Worm (Caenorhabditis elegans) whole organism, L2 larva: ENCODE results near the gene Y7A5A.9.
A peak's percentile ranks its signal among the peaks of the same experiment; 100 is the strongest.

Source experiments
- C34F6.9 ChIP-seq: fragments of 150-350 bp; optimal IDR thresholded peaks from 2 replicates; lab custom pipeline; 2014; ENCODE audit warnings: missing biosample characterization, missing genetic modification characterization
- F13H6.1 ChIP-seq: sonication (generic microtip); optimal IDR thresholded peaks from 2 replicates; lab custom pipeline; 2016; ENCODE audit warnings: missing genetic modification characterization, missing compliant biosample characterization
- R02D3.7 ChIP-seq: fragments of 150-350 bp; optimal IDR thresholded peaks from 2 replicates; lab custom pipeline; 2014; ENCODE audit warnings: missing biosample characterization, missing genetic modification characterization
- Y55F3AM.14 ChIP-seq: fragments of 200-800 bp; sonication (Bioruptor generic); optimal IDR thresholded peaks from 2 replicates; lab custom pipeline; 2018; ENCODE audit warnings: mild to moderate bottlenecking, missing genetic modification characterization, missing compliant biosample characterization
- ZK546.5 ChIP-seq: sonication (generic microtip); optimal IDR thresholded peaks from 2 replicates; lab custom pipeline; 2017; ENCODE audit warnings: missing biosample characterization, missing genetic modification characterization
- ama-1 ChIP-seq: fragments of 150-350 bp; optimal IDR thresholded peaks from 2 replicates; lab custom pipeline; 2018; ENCODE audit warnings: inconsistent platforms
- blmp-1 ChIP-seq: sonication (generic microtip); optimal IDR thresholded peaks from 2 replicates; lab custom pipeline; 2017; ENCODE audit warnings: missing genetic modification characterization, mild to moderate bottlenecking, missing compliant biosample characterization, antibody characterized with exemption, moderate library complexity; ENCODE audit not compliant: insufficient read depth
- ceh-16 ChIP-seq: fragments of 150-350 bp; optimal IDR thresholded peaks from 2 replicates; lab custom pipeline; 2014; ENCODE audit warnings: missing biosample characterization, missing genetic modification characterization
- crh-2 ChIP-seq: sonication (generic microtip); optimal IDR thresholded peaks from 2 replicates; lab custom pipeline; 2017; ENCODE audit warnings: missing biosample characterization, missing genetic modification characterization
- egl-27 ChIP-seq: sonication (generic microtip); optimal IDR thresholded peaks from 3 replicates; lab custom pipeline; 2017; ENCODE audit warnings: missing biosample characterization, missing genetic modification reagents, missing genetic modification characterization
- elt-1 ChIP-seq: fragments of 150-350 bp; optimal IDR thresholded peaks from 2 replicates; lab custom pipeline; 2014; ENCODE audit warnings: missing biosample characterization, missing genetic modification characterization
- fos-1 ChIP-seq: fragments of 150-350 bp; optimal IDR thresholded peaks from 2 replicates; lab custom pipeline; 2014; ENCODE audit warnings: missing biosample characterization, missing genetic modification characterization
- gmeb-1 ChIP-seq: fragments of 150-350 bp; optimal IDR thresholded peaks from 2 replicates; lab custom pipeline; 2014; ENCODE audit warnings: missing biosample characterization, missing genetic modification characterization
- lin-11 ChIP-seq: fragments of 150-350 bp; sonication (generic microtip); optimal IDR thresholded peaks from 2 replicates; lab custom pipeline; 2014; ENCODE audit warnings: missing biosample characterization, missing genetic modification characterization, inconsistent platforms, mixed read lengths
- lin-13 ChIP-seq: fragments of 150-350 bp; optimal IDR thresholded peaks from 2 replicates; lab custom pipeline; 2014; ENCODE audit warnings: missing biosample characterization, missing genetic modification reagents, missing genetic modification characterization
- lsy-2 ChIP-seq, 2 experiments: fragments of 150-350 bp in 1 of 2; sonication (generic microtip) in 1 of 2; optimal IDR thresholded peaks; 2 replicates each; lab custom pipeline; 2014 to 2017; ENCODE audit warnings: missing biosample characterization in 2 of 2, missing genetic modification characterization in 2 of 2
- mab-5 ChIP-seq: fragments of 150-350 bp; optimal IDR thresholded peaks from 2 replicates; lab custom pipeline; 2014; ENCODE audit warnings: missing biosample characterization, missing genetic modification characterization
- mdl-1 ChIP-seq, 2 experiments: fragments of 150-350 bp in 1 of 2; sonication (generic microtip) in 1 of 2; optimal IDR thresholded peaks; 2 replicates each; lab custom pipeline; 2017; ENCODE audit warnings: missing biosample characterization in 2 of 2, missing genetic modification characterization in 2 of 2
- nhr-11 ChIP-seq: fragments of 150-350 bp; optimal IDR thresholded peaks from 2 replicates; lab custom pipeline; 2014; ENCODE audit warnings: missing biosample characterization, missing genetic modification characterization
- nhr-12 ChIP-seq: fragments of 150-350 bp; optimal IDR thresholded peaks from 2 replicates; lab custom pipeline; 2014; ENCODE audit warnings: missing biosample characterization, missing genetic modification characterization
- nhr-129 ChIP-seq: fragments of 150-350 bp; optimal IDR thresholded peaks from 2 replicates; lab custom pipeline; 2014; ENCODE audit warnings: missing biosample characterization, missing genetic modification characterization
- nhr-21 ChIP-seq: fragments of 150-350 bp; optimal IDR thresholded peaks from 2 replicates; lab custom pipeline; 2014; ENCODE audit warnings: missing biosample characterization, missing genetic modification characterization
- nhr-237 ChIP-seq: fragments of 150-350 bp; optimal IDR thresholded peaks from 2 replicates; lab custom pipeline; 2014; ENCODE audit warnings: missing biosample characterization, missing genetic modification characterization
- nhr-25 ChIP-seq: fragments of 150-350 bp; sonication (generic microtip); optimal IDR thresholded peaks from 3 replicates; lab custom pipeline; 2014; ENCODE audit warnings: missing biosample characterization, missing genetic modification characterization
- nhr-6 ChIP-seq: fragments of 150-350 bp; optimal IDR thresholded peaks from 2 replicates; lab custom pipeline; 2014; ENCODE audit warnings: missing biosample characterization, missing genetic modification characterization
- nhr-77 ChIP-seq: fragments of 150-350 bp; optimal IDR thresholded peaks from 2 replicates; lab custom pipeline; 2014; ENCODE audit warnings: missing biosample characterization, missing genetic modification characterization
- sem-4 ChIP-seq: fragments of 150-350 bp; optimal IDR thresholded peaks from 2 replicates; lab custom pipeline; 2014; ENCODE audit warnings: missing biosample characterization, missing genetic modification reagents, missing genetic modification characterization
- skn-1 ChIP-seq: sonication (generic microtip); optimal IDR thresholded peaks from 2 replicates; lab custom pipeline; 2017; ENCODE audit warnings: missing biosample characterization, missing genetic modification characterization
- sma-3 ChIP-seq: sonication (generic microtip); optimal IDR thresholded peaks from 2 replicates; lab custom pipeline; 2016; ENCODE audit warnings: missing genetic modification reagents, missing genetic modification characterization, missing compliant biosample characterization
- sma-9 ChIP-seq, 2 experiments: fragments of 150-350 bp in 1 of 2; sonication (generic microtip) in 1 of 2; optimal IDR thresholded peaks; 2 replicates each; lab custom pipeline; 2014 to 2016; ENCODE audit warnings: missing genetic modification characterization in 2 of 2, mild to moderate bottlenecking in 1 of 2, missing biosample characterization in 1 of 2, missing compliant biosample characterization in 1 of 2, missing genetic modification reagents in 1 of 2, moderate library complexity in 1 of 2
- snpc-4 ChIP-seq: fragments of 150-350 bp; optimal IDR thresholded peaks from 2 replicates; lab custom pipeline; 2014; ENCODE audit warnings: missing biosample characterization, missing genetic modification characterization
- unc-39 ChIP-seq: fragments of 150-350 bp; optimal IDR thresholded peaks from 2 replicates; lab custom pipeline; 2014; ENCODE audit warnings: missing biosample characterization, missing genetic modification characterization
- unc-55 ChIP-seq: fragments of 150-350 bp; sonication (generic microtip); optimal IDR thresholded peaks from 3 replicates; lab custom pipeline; 2014; ENCODE audit warnings: missing biosample characterization, missing genetic modification reagents, missing genetic modification characterization
- unc-62 ChIP-seq: fragments of 150-350 bp; optimal IDR thresholded peaks from 2 replicates; lab custom pipeline; 2014; ENCODE audit warnings: missing biosample characterization, missing genetic modification reagents, missing genetic modification characterization
- ztf-1 ChIP-seq: fragments of 200-800 bp; sonication (Bioruptor generic); conservative IDR thresholded peaks from 2 replicates; pipeline ENCODE4 v1.3.6; 2022; ENCODE audit warnings: missing genetic modification characterization, missing compliant biosample characterization
- ztf-4 ChIP-seq: fragments of 150-350 bp; optimal IDR thresholded peaks from 2 replicates; lab custom pipeline; 2014; ENCODE audit warnings: missing biosample characterization, missing genetic modification characterization

Gene Y7A5A.9

DNA sequence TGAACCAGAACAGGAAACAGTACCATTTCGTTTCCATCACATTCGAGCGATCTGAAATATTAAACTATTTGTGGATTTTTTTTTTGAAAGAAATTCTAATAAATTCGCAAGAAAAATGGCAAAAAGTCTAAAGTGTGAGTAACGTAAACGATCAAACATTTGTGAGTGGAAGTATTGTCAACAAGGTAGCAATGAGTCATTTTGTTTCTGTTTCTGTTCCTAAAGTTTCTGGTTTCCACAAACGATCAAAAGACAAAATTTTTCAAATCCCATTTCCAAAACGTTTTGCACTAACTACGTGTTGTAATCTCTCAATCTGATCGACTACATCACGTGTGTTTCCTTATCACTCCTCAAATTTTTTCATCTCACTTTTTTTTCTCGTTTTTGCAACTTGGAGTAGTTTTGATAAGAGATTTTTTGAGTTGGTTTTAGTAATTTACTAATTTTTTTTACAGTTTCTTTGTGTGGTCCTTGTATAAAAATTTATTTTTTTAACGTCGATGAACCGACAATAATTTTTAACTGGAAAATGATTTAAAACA, 20.6 kb downstream of the Y7A5A.9 start, which contains the start of gene F59F4.3:
Gene F59F4.3 (minus strand): TSS at position 51 of the 545 bp plus-strand sequence.
- peak; percentile 49 for TF ChIP-seq sma-9 (GFP tag; optimal IDR thresholded peaks at IDR 0.05; lab: Kevin White, UChicago)
- TF ChIP-seq sma-9 (tag; optimal IDR thresholded peaks at IDR 0.05; lab: Kevin White, UChicago) = no peak
- TF ChIP-seq crh-2 (tag; lab: Kevin White, UChicago) = peak; percentile 33
- TF ChIP-seq nhr-129 (tag; lab: Kevin White, UChicago) = no peak
- TF ChIP-seq blmp-1 = peak; percentile 4

DNA sequence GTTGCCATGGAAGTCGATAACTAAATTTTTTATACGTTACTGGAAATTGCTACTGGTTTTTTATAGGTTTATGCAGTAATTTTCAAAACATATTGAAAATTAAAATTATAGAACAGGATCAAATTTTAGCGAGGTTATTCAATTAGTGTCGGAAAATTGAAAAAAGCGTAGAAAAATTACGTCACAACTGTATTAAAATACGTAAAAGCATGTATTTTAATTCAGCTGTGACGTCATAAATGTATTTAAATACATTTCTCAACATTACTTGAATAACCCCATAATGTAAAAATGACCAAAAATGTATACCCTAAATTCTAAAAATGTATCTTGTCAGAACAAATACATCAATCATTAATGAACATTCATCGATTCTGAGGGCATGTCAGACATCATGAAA, 21.9 kb downstream of the Y7A5A.9 start:
- TF ChIP-seq F13H6.1 (tag; lab: Kevin White, UChicago) = no peak
- no peak for TF ChIP-seq gmeb-1
- TF ChIP-seq unc-39 (tag; lab: Kevin White, UChicago) = no peak
- no peak for TF ChIP-seq ztf-4 (tag; lab: Kevin White, UChicago)
- no peak for TF ChIP-seq lin-11
- TF ChIP-seq egl-27 (tag; lab: Kevin White, UChicago) = no peak
- no peak for TF ChIP-seq sem-4 (tag; lab: Kevin White, UChicago)
- no peak for TF ChIP-seq lsy-2 (tag; optimal IDR thresholded peaks at IDR 0.05; lab: Kevin White, UChicago)
- no peak for TF ChIP-seq Y55F3AM.14 (GFP tag; lab: Kevin White, UChicago)
- no peak for TF ChIP-seq C34F6.9
- TF ChIP-seq R02D3.7 (tag; lab: Kevin White, UChicago) = no peak
- TF ChIP-seq mab-5 = no peak
- no peak for TF ChIP-seq nhr-12 (tag; lab: Kevin White, UChicago)
- TF ChIP-seq unc-62 (GFP tag; lab: Kevin White, UChicago) = no peak
- no peak for TF ChIP-seq elt-1 (tag; lab: Kevin White, UChicago)
- TF ChIP-seq snpc-4 (tag; lab: Kevin White, UChicago) = no peak
- TF ChIP-seq skn-1 (tag; lab: Kevin White, UChicago) = no peak

DNA sequence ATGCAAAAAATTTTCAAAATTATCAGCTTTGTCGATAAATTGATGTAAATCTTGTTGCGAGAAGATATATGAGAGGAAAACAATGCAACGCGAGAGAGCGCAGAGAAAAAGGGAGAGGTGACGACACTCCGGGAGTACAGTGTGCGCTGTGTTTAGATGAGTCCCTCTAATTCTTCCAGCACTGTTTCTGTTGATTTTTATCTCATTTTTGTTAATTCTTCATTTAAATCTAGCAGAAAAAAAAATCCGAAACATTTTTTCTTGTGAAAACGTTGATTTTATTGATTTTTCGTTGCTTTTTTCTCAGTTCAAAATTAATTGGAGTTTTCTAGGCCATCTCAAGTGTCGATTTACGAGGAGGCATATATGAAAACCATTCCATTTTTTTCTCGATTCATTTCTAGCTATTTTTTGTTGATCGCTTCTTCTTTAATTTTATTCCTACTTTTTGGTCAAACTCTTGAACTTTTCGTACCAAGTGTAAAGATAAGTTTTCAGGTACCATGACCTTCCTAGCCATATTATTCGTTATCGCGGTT, 22.5 kb downstream of the Y7A5A.9 start, which contains the start of gene acl-1:
Gene acl-1 (plus strand): TSS at position 489 of the 539 bp plus-strand sequence.
- TF ChIP-seq ZK546.5 (tag; lab: Kevin White, UChicago) (no peak), F13H6.1 (tag; lab: Kevin White, UChicago) (peak; percentile 85), Y55F3AM.14 (GFP tag; lab: Kevin White, UChicago) (peak; percentile 33), egl-27 (tag; lab: Kevin White, UChicago) (no peak), fos-1 (peak; percentile 9), ceh-16 (tag; lab: Kevin White, UChicago) (peak; percentile 6), unc-39 (tag; lab: Kevin White, UChicago) (no peak), ama-1 (no peak), mab-5 (peak; percentile 72), nhr-25 (tag; lab: Kevin White, UChicago) (no peak), nhr-11 (tag; lab: Kevin White, UChicago) (no peak), nhr-237 (tag; lab: Kevin White, UChicago) (no peak), C34F6.9 (peak; percentile 82), lin-13 (peak; percentile 72), skn-1 (tag; lab: Kevin White, UChicago) (peak; percentile 35), unc-55 (GFP tag; lab: Kevin White, UChicago) (peak; percentile 86), lsy-2 (tag; optimal IDR thresholded peaks at IDR 0.05; lab: Kevin White, UChicago) (peak; percentile 77 to 92), nhr-6 (tag; lab: Kevin White, UChicago) (peak; percentile 61), lin-11 (peak; percentile 30), unc-62 (GFP tag; lab: Kevin White, UChicago) (no peak), nhr-77 (tag; lab: Kevin White, UChicago) (peak; percentile 35), sem-4 (tag; lab: Kevin White, UChicago) (peak; percentile 65), ztf-4 (tag; lab: Kevin White, UChicago) (peak; percentile 37), nhr-129 (tag; lab: Kevin White, UChicago) (peak; percentile 78), snpc-4 (tag; lab: Kevin White, UChicago) (peak; percentile 14), sma-3 (GFP tag; lab: Kevin White, UChicago) (peak; percentile 88), crh-2 (tag; lab: Kevin White, UChicago) (peak; percentile 83), sma-9 (GFP tag; optimal IDR thresholded peaks at IDR 0.05; lab: Kevin White, UChicago) (peak; percentile 68), sma-9 (tag; optimal IDR thresholded peaks at IDR 0.05; lab: Kevin White, UChicago) (no peak), mdl-1 (tag; optimal IDR thresholded peaks at IDR 0.05; lab: Kevin White, UChicago) (peak in 1 of 2 experiments; percentile 21), ztf-1 (GFP tag; lab: Robert Waterston, UW) (no peak), nhr-21 (tag; lab: Kevin White, UChicago) (peak; percentile 67), blmp-1 (peak; percentile 60), gmeb-1 (peak; percentile 57), R02D3.7 (tag; lab: Kevin White, UChicago) (peak; percentile 96)
